Fruit fly (Drosophila melanogaster): ENCODE results near the gene CG12206.

CG12206 gene

dm6 chrX:3446650-3447049 lies 27.7 kb downstream of the CG12206 start:
- TF ChIP-seq CG12605 (GFP tag; IDR thresholded peaks at IDR 0.05) (peak; percentile 22; the same call in 1 of the 2 replicates), CG15710 (tag; optimal IDR thresholded peaks at IDR 0.05) (no peak), Ets98B (GFP tag; IDR thresholded peaks at IDR 0.05) (peak; percentile 15; the same call in 1 of the 2 replicates)

DNA sequence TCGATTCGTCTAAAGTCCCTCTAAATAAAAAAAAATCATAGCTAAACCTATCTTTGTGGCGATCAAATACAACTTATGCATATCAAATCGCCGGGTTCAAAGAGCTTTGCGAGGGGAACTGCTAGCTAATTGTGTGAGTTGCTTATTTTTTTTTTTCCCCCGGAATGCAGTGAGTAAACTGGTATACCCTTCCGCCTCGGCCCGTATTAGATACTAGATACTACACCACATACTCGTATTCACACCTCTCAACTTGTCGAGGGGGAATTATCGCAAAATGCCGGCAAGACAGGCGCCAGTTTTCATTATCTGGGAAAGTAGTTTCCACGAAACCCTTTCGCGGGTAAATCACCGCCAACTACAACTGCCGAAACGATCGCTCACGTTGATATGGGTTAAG lies 28.2 kb downstream of the CG12206 start:
- TF ChIP-seq CG32121 (GFP tag; IDR thresholded peaks at IDR 0.05): no peak
- TF ChIP-seq rn (GFP tag; IDR thresholded peaks at IDR 0.05): no peak
- no peak for TF ChIP-seq CG8159 (tag; optimal IDR thresholded peaks at IDR 0.05)
- no peak for TF ChIP-seq Pif1B (GFP tag; optimal IDR thresholded peaks at IDR 0.05)
- TF ChIP-seq CG14655 (GFP tag; optimal IDR thresholded peaks at IDR 0.05): no peak
- TF ChIP-seq CG15710 (tag; optimal IDR thresholded peaks at IDR 0.05): no peak

DNA sequence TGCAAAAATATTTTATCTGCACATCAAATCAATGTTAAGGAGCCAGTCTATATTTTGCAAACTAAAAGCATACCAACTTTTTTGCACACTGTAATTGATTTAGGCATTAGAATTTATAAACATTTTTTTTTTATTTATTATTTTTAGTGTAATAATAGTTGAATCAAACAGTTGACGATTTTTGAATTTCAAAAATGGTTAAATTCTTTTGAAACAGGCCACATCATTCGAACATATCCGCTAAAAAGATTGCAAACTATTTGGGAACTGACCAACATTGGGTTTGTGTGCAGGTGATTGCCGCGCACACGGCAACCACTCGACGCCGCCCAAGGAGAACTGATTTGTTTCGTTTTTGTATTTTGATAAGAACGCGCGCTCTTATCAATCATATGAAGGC lies 29.5 kb downstream of the CG12206 start:
- TF ChIP-seq Snoo (tag; optimal IDR thresholded peaks at IDR 0.05): peak; percentile 7
- no peak for TF ChIP-seq CG32121 (GFP tag; IDR thresholded peaks at IDR 0.05)

- TF ChIP-seq CG34367 (tag; optimal IDR thresholded peaks at IDR 0.05): no peak
- TF ChIP-seq EcR (GFP tag; optimal IDR thresholded peaks at IDR 0.05): no peak
- no peak for TF ChIP-seq CG8159 (tag; optimal IDR thresholded peaks at IDR 0.05)
- no peak for TF ChIP-seq CG4496 (GFP tag; IDR thresholded peaks at IDR 0.05)
- TF ChIP-seq CG15710 (tag; optimal IDR thresholded peaks at IDR 0.05): no peak
- no peak for TF ChIP-seq CG14655 (GFP tag; optimal IDR thresholded peaks at IDR 0.05)
These were observed 30.4 kb downstream of the CG12206 start for dm6 chrX:3443902-3444301.

dm6 chrX:3442543-3443207 lies 31.6 kb downstream of the CG12206 start:
- TF ChIP-seq gl (tag; optimal IDR thresholded peaks at IDR 0.05): no peak

DNA sequence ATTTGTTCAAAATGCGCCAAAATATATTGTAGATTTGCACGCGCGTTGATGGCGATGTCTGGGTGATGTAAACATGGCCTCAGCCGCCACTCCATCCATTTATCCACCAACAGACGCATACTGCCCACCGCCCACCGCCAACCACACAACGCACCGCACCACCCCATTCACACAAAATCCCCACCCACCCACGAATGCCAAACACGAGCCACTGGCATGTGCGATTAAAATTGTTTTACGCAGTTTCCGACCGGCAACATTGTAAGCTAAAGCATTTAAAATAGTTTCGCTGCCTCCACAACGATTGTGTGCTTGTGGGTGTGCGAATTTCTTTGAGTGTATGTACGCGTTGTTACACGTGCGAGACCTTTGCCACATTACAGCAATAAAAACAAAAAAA lies 33.8 kb downstream of the CG12206 start:
- TF ChIP-seq CG32121 (GFP tag; IDR thresholded peaks at IDR 0.05) (peak; percentile 52), gl (tag; optimal IDR thresholded peaks at IDR 0.05) (no peak), Snoo (tag; optimal IDR thresholded peaks at IDR 0.05) (no peak), CG8159 (tag; optimal IDR thresholded peaks at IDR 0.05) (no peak), Pif1A (GFP tag; optimal IDR thresholded peaks at IDR 0.05) (no peak), CG4496 (GFP tag; IDR thresholded peaks at IDR 0.05) (0 out of 3 replicates have a peak, but pooled peaks have one; percentile 30), D1 (tag; optimal IDR thresholded peaks at IDR 0.05) (no peak), CG13204 (GFP tag; optimal IDR thresholded peaks at IDR 0.05) (no peak), fd96Ca (GFP tag; IDR thresholded peaks at IDR 0.05) (no peak), CG12605 (GFP tag; IDR thresholded peaks at IDR 0.05) (no peak), Pif1B (GFP tag; optimal IDR thresholded peaks at IDR 0.05) (no peak), CG14655 (GFP tag; optimal IDR thresholded peaks at IDR 0.05) (no peak), CG8301 (tag; optimal IDR thresholded peaks at IDR 0.05) (no peak), CG17806 (tag; optimal IDR thresholded peaks at IDR 0.05) (no peak)

DNA sequence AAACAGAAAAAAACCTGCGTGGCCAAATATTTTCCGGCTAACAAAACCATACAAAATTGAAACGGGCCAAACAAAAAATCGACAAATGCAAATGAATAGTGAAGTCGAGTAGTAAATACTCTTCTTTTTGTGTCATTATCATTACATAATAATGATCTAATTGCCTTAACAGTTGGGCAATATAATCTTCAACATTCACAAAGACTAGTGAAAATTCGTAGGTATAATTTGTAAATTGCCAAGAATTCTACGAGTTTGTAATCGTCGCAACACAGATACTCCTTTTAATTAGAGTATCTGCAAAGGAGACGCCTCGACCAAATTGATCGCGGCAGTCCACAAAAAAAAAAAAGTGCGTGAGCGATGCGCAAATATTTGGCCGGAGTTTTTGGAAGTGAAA lies 36.8 kb downstream of the CG12206 start:
- TF ChIP-seq fd96Ca (GFP tag; IDR thresholded peaks at IDR 0.05) (no peak), CG17806 (tag; optimal IDR thresholded peaks at IDR 0.05) (peak; percentile 3)

DNA sequence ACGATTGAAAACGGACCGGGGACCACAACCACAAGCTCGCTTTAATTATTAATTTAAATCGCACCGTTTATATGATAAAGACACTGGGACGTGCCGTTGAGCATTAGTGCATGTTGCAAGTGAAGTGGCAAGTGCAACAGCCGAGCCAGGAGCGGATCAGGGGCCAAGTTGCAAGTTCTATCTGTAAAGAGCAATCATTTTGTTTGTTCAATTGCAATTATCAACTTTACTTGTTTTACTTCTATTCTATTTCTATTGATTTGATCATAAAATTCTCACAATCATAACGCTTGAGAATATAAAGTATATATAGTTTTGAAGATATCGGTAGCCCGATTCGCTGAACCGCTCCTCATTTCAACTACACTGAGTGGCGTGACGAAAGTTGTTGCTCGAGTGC lies 38.1 kb downstream of the CG12206 start:
- no peak for TF ChIP-seq Snoo (tag; optimal IDR thresholded peaks at IDR 0.05)
- TF ChIP-seq CG8301 (tag; optimal IDR thresholded peaks at IDR 0.05): peak; percentile 59
- peak; percentile 44 for TF ChIP-seq Pif1A (GFP tag; optimal IDR thresholded peaks at IDR 0.05)
- peak; percentile 61 for TF ChIP-seq CG8159 (tag; optimal IDR thresholded peaks at IDR 0.05)
- peak; percentile 59 for TF ChIP-seq CG15710 (tag; optimal IDR thresholded peaks at IDR 0.05)
- TF ChIP-seq CG34367 (tag; optimal IDR thresholded peaks at IDR 0.05): peak; percentile 17
- TF ChIP-seq CG32121 (GFP tag; IDR thresholded peaks at IDR 0.05): no peak
- TF ChIP-seq CG17806 (tag; optimal IDR thresholded peaks at IDR 0.05): peak; percentile 56
- peak; percentile 49 for TF ChIP-seq CG9948 (tag; optimal IDR thresholded peaks at IDR 0.05)
- peak; percentile 70 for TF ChIP-seq CG14655 (GFP tag; optimal IDR thresholded peaks at IDR 0.05)
- no peak for TF ChIP-seq EcR (GFP tag; optimal IDR thresholded peaks at IDR 0.05)
- TF ChIP-seq Pif1B (GFP tag; optimal IDR thresholded peaks at IDR 0.05): peak; percentile 43
- TF ChIP-seq gl (tag; optimal IDR thresholded peaks at IDR 0.05): peak; percentile 8
- TF ChIP-seq CG13204 (GFP tag; optimal IDR thresholded peaks at IDR 0.05): no peak
